Fruit fly (Drosophila melanogaster) whole organism, wandering third instar larva: ENCODE results near the gene CG13449.

Experiments
- Abd-B ChIP-seq: fragments of >200 bp; optimal IDR thresholded peaks from 2 replicates; lab custom pipeline; 2017; ENCODE audit warnings: missing biosample characterization, missing genetic modification characterization
- CG32264 ChIP-seq: fragments of 200-800 bp; sonication (Bioruptor generic); optimal IDR thresholded peaks from 2 replicates; lab custom pipeline; 2016; ENCODE audit warnings: missing biosample characterization, missing genetic modification characterization
- CG9705 ChIP-seq: fragments of 200-800 bp; sonication (Bioruptor generic); optimal IDR thresholded peaks from 2 replicates; lab custom pipeline; 2018; ENCODE audit warnings: missing biosample characterization, mild to moderate bottlenecking, missing genetic modification characterization
- CrebA ChIP-seq: fragments of 200-800 bp; sonication (Bioruptor generic); optimal IDR thresholded peaks from 2 replicates; lab custom pipeline; 2016; ENCODE audit warnings: missing biosample characterization, mild to moderate bottlenecking, missing genetic modification characterization, borderline replicate concordance
- Dfd ChIP-seq: fragments of >200 bp; optimal IDR thresholded peaks from 2 replicates; lab custom pipeline; 2017; ENCODE audit warnings: missing biosample characterization, missing genetic modification characterization
- Dif ChIP-seq: fragments of 200-275, 200-300 bp; sonication (Bioruptor generic); optimal IDR thresholded peaks from 2 replicates; lab custom pipeline; 2018; ENCODE audit warnings: missing biosample characterization, missing genetic modification characterization; ENCODE audit not compliant: partially characterized antibody
- GATAd ChIP-seq: sonication (Bioruptor generic); optimal IDR thresholded peaks from 2 replicates; lab custom pipeline; 2016; ENCODE audit warnings: missing biosample characterization, missing genetic modification characterization
- HLH106 ChIP-seq: fragments of 200-800 bp; optimal IDR thresholded peaks from 3 replicates; lab custom pipeline; 2019; ENCODE audit warnings: missing biosample characterization, mild to moderate bottlenecking, missing genetic modification characterization, moderate library complexity
- Hnf4 ChIP-seq: fragments of 200-800 bp; sonication (Bioruptor generic); optimal IDR thresholded peaks from 2 replicates; lab custom pipeline; 2016; ENCODE audit warnings: missing biosample characterization, mild to moderate bottlenecking, missing genetic modification characterization
- Hr78 ChIP-seq: fragments of >200 bp; optimal IDR thresholded peaks from 2 replicates; lab custom pipeline; 2017; ENCODE audit warnings: missing biosample characterization, missing genetic modification characterization
- Hr83 ChIP-seq: fragments of 200-300 bp; sonication (Bioruptor generic); optimal IDR thresholded peaks from 2 replicates; lab custom pipeline; 2016; ENCODE audit warnings: missing biosample characterization, mild to moderate bottlenecking, missing genetic modification characterization, moderate library complexity; ENCODE audit not compliant: poor library complexity, severe bottlenecking
- Jra ChIP-seq: sonication (Bioruptor generic); optimal IDR thresholded peaks from 2 replicates; lab custom pipeline; 2016; ENCODE audit warnings: missing biosample characterization, missing genetic modification characterization
- Mio ChIP-seq: sonication (Bioruptor generic); optimal IDR thresholded peaks from 2 replicates; lab custom pipeline; 2016; ENCODE audit warnings: missing biosample characterization, missing genetic modification characterization
- Myc ChIP-seq: fragments of >200 bp; optimal IDR thresholded peaks from 2 replicates; lab custom pipeline; 2017
- N ChIP-seq: fragments of >200 bp; optimal IDR thresholded peaks from 2 replicates; lab custom pipeline; 2018; ENCODE audit warnings: missing biosample characterization, missing external identifiers, missing genetic modification characterization
- OdsH ChIP-seq: fragments of 200-800 bp; sonication (Bioruptor generic); optimal IDR thresholded peaks from 2 replicates; lab custom pipeline; 2016; ENCODE audit warnings: missing biosample characterization, mild to moderate bottlenecking, missing genetic modification characterization
- Rel ChIP-seq, 2 experiments: fragments of 200-800 bp; sonication (Bioruptor generic) in 1 of 2; optimal IDR thresholded peaks; 2 replicates in 1 of 2; 3 replicates in 1 of 2; lab custom pipeline; 2016 to 2019; ENCODE audit warnings: mild to moderate bottlenecking in 2 of 2, missing biosample characterization in 2 of 2, missing genetic modification characterization in 2 of 2, moderate library complexity in 1 of 2
- Sp1 ChIP-seq: fragments of 200-800 bp; sonication (Bioruptor generic); optimal IDR thresholded peaks from 3 replicates; lab custom pipeline; 2019; ENCODE audit warnings: missing biosample characterization, mild to moderate bottlenecking, missing genetic modification characterization, moderate library complexity
- Vsx2 ChIP-seq: fragments of 200-300, 225-300 bp; sonication (Bioruptor generic); optimal IDR thresholded peaks from 2 replicates; lab custom pipeline; 2018; ENCODE audit warnings: missing biosample characterization, missing genetic modification characterization; ENCODE audit not compliant: partially characterized antibody
- br ChIP-seq: fragments of 200-800 bp; sonication (Bioruptor generic); optimal IDR thresholded peaks from 2 replicates; lab custom pipeline; 2016; ENCODE audit warnings: missing biosample characterization, missing genetic modification characterization
- brk ChIP-seq: fragments of 200-800 bp; sonication (Bioruptor generic); optimal IDR thresholded peaks from 2 replicates; lab custom pipeline; 2016; ENCODE audit warnings: missing biosample characterization, mild to moderate bottlenecking, missing genetic modification characterization
- dl ChIP-seq, 2 experiments: fragments of 175-275, 200-275 bp in 1 of 2; fragments of 200-275 bp in 1 of 2; sonication (Bioruptor generic); optimal IDR thresholded peaks; lab custom pipeline; 2018; ENCODE audit warnings: mild to moderate bottlenecking in 2 of 2, missing biosample characterization in 2 of 2, missing genetic modification characterization in 2 of 2, moderate library complexity in 2 of 2; ENCODE audit not compliant: partially characterized antibody in 2 of 2, insufficient read depth in 1 of 2
- dmrt93B ChIP-seq: fragments of 200-800 bp; sonication (Bioruptor generic); optimal IDR thresholded peaks from 2 replicates; lab custom pipeline; 2018; ENCODE audit warnings: missing biosample characterization, mild to moderate bottlenecking, missing genetic modification characterization
- dsf ChIP-seq: sonication (Bioruptor generic); optimal IDR thresholded peaks from 2 replicates; lab custom pipeline; 2016; ENCODE audit warnings: missing biosample characterization, missing genetic modification characterization, borderline replicate concordance
- ey ChIP-seq: fragments of 200-800 bp; sonication (Bioruptor generic); optimal IDR thresholded peaks from 2 replicates; lab custom pipeline; 2016; ENCODE audit warnings: missing biosample characterization, missing genetic modification characterization
- foxo ChIP-seq, 2 experiments: fragments of 200-800 bp; sonication (Bioruptor generic); optimal IDR thresholded peaks; 2 replicates in 1 of 2; 3 replicates in 1 of 2; lab custom pipeline; 2016 to 2017; ENCODE audit warnings: missing biosample characterization in 2 of 2, missing genetic modification characterization in 2 of 2
- fru ChIP-seq: fragments of 200-800 bp; sonication (Bioruptor generic); optimal IDR thresholded peaks from 3 replicates; lab custom pipeline; 2016; ENCODE audit warnings: missing biosample characterization, mild to moderate bottlenecking, missing genetic modification characterization
- h ChIP-seq: fragments of 200-800 bp; sonication (Bioruptor generic); optimal IDR thresholded peaks from 3 replicates; lab custom pipeline; 2016; ENCODE audit warnings: missing biosample characterization, mild to moderate bottlenecking, missing genetic modification characterization
- jim ChIP-seq: fragments of 175-275, 200-325 bp; sonication (Bioruptor generic); optimal IDR thresholded peaks from 2 replicates; lab custom pipeline; 2016; ENCODE audit warnings: missing biosample characterization, mild to moderate bottlenecking, missing genetic modification characterization
- lola ChIP-seq: fragments of >200 bp; optimal IDR thresholded peaks from 2 replicates; lab custom pipeline; 2017; ENCODE audit warnings: missing biosample characterization, missing genetic modification characterization
- pan ChIP-seq: fragments of >200 bp; optimal IDR thresholded peaks from 2 replicates; lab custom pipeline; 2017
- psq ChIP-seq: fragments of 200-800 bp; sonication (Bioruptor generic); optimal IDR thresholded peaks from 3 replicates; lab custom pipeline; 2017; ENCODE audit warnings: missing biosample characterization, mild to moderate bottlenecking, missing genetic modification characterization, moderate library complexity
- rgr ChIP-seq: fragments of 200-800 bp; sonication (Bioruptor generic); optimal IDR thresholded peaks from 3 replicates; lab custom pipeline; 2016; ENCODE audit warnings: missing biosample characterization, mild to moderate bottlenecking, missing genetic modification characterization
- sage ChIP-seq: fragments of 200-800 bp; sonication (Bioruptor generic); optimal IDR thresholded peaks from 2 replicates; lab custom pipeline; 2016; ENCODE audit warnings: missing biosample characterization, mild to moderate bottlenecking, missing genetic modification characterization
- sv ChIP-seq: fragments of 200-800 bp; sonication (Bioruptor generic); optimal IDR thresholded peaks from 3 replicates; lab custom pipeline; 2016; ENCODE audit warnings: missing biosample characterization, missing genetic modification characterization
- tai ChIP-seq: sonication (Bioruptor generic); optimal IDR thresholded peaks from 2 replicates; lab custom pipeline; 2016; ENCODE audit warnings: missing biosample characterization, missing genetic modification characterization
- usp ChIP-seq: fragments of >200 bp; optimal IDR thresholded peaks from 2 replicates; lab custom pipeline; 2017; ENCODE audit warnings: missing biosample characterization, missing genetic modification characterization
- woc ChIP-seq: sonication (Bioruptor generic); optimal IDR thresholded peaks from 2 replicates; lab custom pipeline; 2016; ENCODE audit warnings: missing biosample characterization, mild to moderate bottlenecking, missing genetic modification characterization

The CG13449 gene

dm6 chr3L:15565829-15566433 lies 46.7 kb downstream of the CG13449 start, which contains the start of gene dop (continued):
- TF ChIP-seq lola (no peak), dsf (GFP tag; lab: Kevin White, UChicago) (peak; percentile 21), CrebA (no peak), HLH106 (peak; percentile 37), dl (GFP tag; optimal IDR thresholded peaks at IDR 0.05; lab: Kevin White, UChicago; ENCODE audit: insufficient read depth in 1 of 2, partially characterized antibody in 2 of 2) (no peak), psq (GFP tag; lab: Kevin White, UChicago) (no peak)
- TF ChIP-seq, all 38 proteins: peak for 13

dm6 chr3L:15563851-15564106 lies 48.8 kb downstream of the CG13449 start:
- no peak for TF ChIP-seq Vsx2 (GFP tag; lab: Kevin White, UChicago)
- TF ChIP-seq dl (GFP tag; optimal IDR thresholded peaks at IDR 0.05; lab: Kevin White, UChicago; ENCODE audit: insufficient read depth in 1 of 2, partially characterized antibody in 2 of 2): no peak
- no peak for TF ChIP-seq Myc (lab: Kevin White, UChicago)

- TF ChIP-seq Dfd (no peak), CrebA (no peak), ey (GFP tag; lab: Kevin White, UChicago) (no peak), sage (no peak), Hr83 (GFP tag; lab: Kevin White, UChicago) (peak; percentile 90), Myc (lab: Kevin White, UChicago) (no peak), GATAd (GFP tag; lab: Kevin White, UChicago) (no peak), fru (GFP tag; lab: Kevin White, UChicago) (peak; percentile 3), CG9705 (peak; percentile 11), foxo (GFP tag; optimal IDR thresholded peaks at IDR 0.05; lab: Kevin White, UChicago) (peak in 1 of 2 experiments; percentile 62), rgr (GFP tag; lab: Kevin White, UChicago) (peak; percentile 65), Abd-B (GFP tag; lab: Kevin White, UChicago) (no peak), brk (GFP tag; lab: Kevin White, UChicago) (no peak), OdsH (GFP tag; lab: Kevin White, UChicago) (peak; percentile 22), h (GFP tag; lab: Kevin White, UChicago) (peak; percentile 26), N (GFP tag; lab: Kevin White, UChicago) (no peak), dsf (GFP tag; lab: Kevin White, UChicago) (peak; percentile 11), tai (GFP tag; lab: Kevin White, UChicago) (no peak), usp (GFP tag; lab: Kevin White, UChicago) (no peak), jim (GFP tag; lab: Kevin White, UChicago) (peak; percentile 45), sv (GFP tag; lab: Kevin White, UChicago) (no peak), Hnf4 (peak; percentile 69), CG32264 (GFP tag; lab: Kevin White, UChicago) (no peak), Hr78 (GFP tag; lab: Kevin White, UChicago) (no peak), Vsx2 (GFP tag; lab: Kevin White, UChicago) (no peak), Sp1 (GFP tag; lab: Kevin White, UChicago) (peak; percentile 41), dl (GFP tag; optimal IDR thresholded peaks at IDR 0.05; lab: Kevin White, UChicago; ENCODE audit: insufficient read depth in 1 of 2, partially characterized antibody in 2 of 2) (no peak), Dif (GFP tag; lab: Kevin White, UChicago) (no peak), lola (no peak), Rel (GFP tag; optimal IDR thresholded peaks at IDR 0.05; lab: Kevin White, UChicago) (no peak), Rel (tag; optimal IDR thresholded peaks at IDR 0.05; lab: Kevin White, UChicago) (peak; percentile 22), woc (GFP tag; lab: Kevin White, UChicago) (no peak), dmrt93B (GFP tag; lab: Kevin White, UChicago) (no peak), Jra (GFP tag; lab: Kevin White, UChicago) (no peak), br (GFP tag; lab: Kevin White, UChicago) (peak; percentile 30), pan (lab: Kevin White, UChicago) (no peak), psq (GFP tag; lab: Kevin White, UChicago) (peak; percentile 38), HLH106 (peak; percentile 70), Mio (GFP tag; lab: Kevin White, UChicago) (no peak)
Observed at dm6 chr3L:15563058-15563850, 49.4 kb downstream of the CG13449 start, which contains the start of the genes CG7739 and SCCRO. Gene CG7739, minus strand, starts transcription at chr3L:15563065. Gene SCCRO, plus strand, starts transcription at chr3L:15563427.
